Fruit fly (Drosophila melanogaster): ENCODE results near the gene CG31816.

The CG31816 gene

DNA sequence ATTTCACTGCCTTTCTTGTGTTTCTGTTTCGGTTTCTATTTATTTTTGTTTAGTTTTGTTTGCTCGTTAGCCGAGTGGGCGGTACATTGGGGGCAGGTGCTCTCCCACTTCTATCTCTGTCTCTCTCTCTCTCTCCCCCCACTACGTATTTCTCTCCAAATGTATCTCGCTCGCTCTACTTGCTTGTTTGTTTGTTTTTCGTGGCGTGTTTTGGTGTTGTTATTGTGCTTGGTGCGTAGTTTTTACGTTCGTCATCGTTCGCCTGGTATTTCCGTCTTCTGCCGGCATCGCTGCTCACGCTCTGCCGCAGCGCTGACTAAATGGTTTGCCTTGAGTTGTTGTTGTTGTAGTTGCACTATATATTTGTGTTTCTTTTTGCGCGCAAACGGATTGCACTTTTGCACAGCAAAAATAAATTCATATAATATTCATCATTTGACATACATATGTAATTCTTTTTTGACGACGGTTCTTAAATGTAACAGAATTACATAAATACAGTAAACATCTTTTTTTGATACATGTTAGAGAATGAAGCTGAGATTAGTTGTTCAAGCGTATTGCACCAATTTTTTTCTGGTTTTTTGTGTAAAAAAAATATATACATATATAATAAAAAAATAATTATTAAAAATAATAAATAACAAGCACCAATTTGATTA lies 8.0 kb upstream of the CG31816 start (continued):
- TF ChIP-seq CG6792 (GFP tag; optimal IDR thresholded peaks at IDR 0.05): no peak
- TF ChIP-seq acj6 (GFP tag; optimal IDR thresholded peaks at IDR 0.05): no peak
- TF ChIP-seq CG16779 (tag; optimal IDR thresholded peaks at IDR 0.05): peak; percentile 34
- TF ChIP-seq OdsH (GFP tag; optimal IDR thresholded peaks at IDR 0.05): no peak
- peak; percentile 56 for TF ChIP-seq Eip78C (GFP tag)
- TF ChIP-seq esn (GFP tag; optimal IDR thresholded peaks at IDR 0.05): no peak
- peak; percentile 47 for TF ChIP-seq CG32006 (GFP tag; optimal IDR thresholded peaks at IDR 0.05)
- TF ChIP-seq CG6276 (GFP tag; optimal IDR thresholded peaks at IDR 0.05): peak; percentile 51
- peak; percentile 100 for TF ChIP-seq fkh (GFP tag; optimal IDR thresholded peaks at IDR 0.05)
- peak; percentile 73 for TF ChIP-seq CG8119 (GFP tag; IDR thresholded peaks at IDR 0.05)

DNA sequence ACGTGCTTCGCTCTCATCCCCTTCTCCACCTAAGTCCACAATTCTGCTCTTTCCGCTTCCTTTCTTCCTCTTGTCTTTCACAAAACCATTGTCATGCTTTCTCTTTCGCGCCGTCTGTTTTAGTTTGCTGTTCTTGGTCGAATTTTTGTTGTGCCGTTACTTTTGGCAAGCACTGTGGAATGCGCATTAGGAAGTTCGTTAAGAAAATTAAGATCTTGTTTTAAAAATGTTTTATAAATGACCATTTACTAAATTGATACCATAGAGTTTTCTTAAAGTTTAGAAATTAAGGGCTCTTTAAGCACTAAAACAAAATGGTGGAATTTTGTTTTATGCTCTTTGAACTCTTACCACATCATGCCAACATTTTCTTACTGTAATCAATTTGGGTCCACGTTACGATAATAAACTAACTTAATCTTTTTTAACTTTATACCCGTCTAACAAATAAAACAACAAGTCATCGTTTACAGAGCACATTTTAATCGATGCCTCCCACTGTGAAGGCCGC lies 7.2 kb upstream of the CG31816 start:
- TF ChIP-seq CG3032 (tag; optimal IDR thresholded peaks at IDR 0.05): peak; percentile 7
- TF ChIP-seq Eip93F (GFP tag; optimal IDR thresholded peaks at IDR 0.05): peak; percentile 8
- TF ChIP-seq CG9139 (GFP tag; optimal IDR thresholded peaks at IDR 0.05): no peak
- TF ChIP-seq Gug (GFP tag; IDR thresholded peaks at IDR 0.05): peak; percentile 59
- TF ChIP-seq CG11902 (GFP tag; optimal IDR thresholded peaks at IDR 0.05): peak; percentile 33
- TF ChIP-seq CG11762 (GFP tag; optimal IDR thresholded peaks at IDR 0.05; ENCODE audit: insufficient read depth): peak; percentile 25
- peak; percentile 62 for TF ChIP-seq Hr4 (GFP tag; optimal IDR thresholded peaks at IDR 0.05)
- peak; percentile 93 for TF ChIP-seq svp (GFP tag)
- TF ChIP-seq CG32006 (GFP tag; optimal IDR thresholded peaks at IDR 0.05): peak; percentile 82
- TF ChIP-seq Eip75B (GFP tag; optimal IDR thresholded peaks at IDR 0.05): peak; percentile 74
- peak; percentile 80 for TF ChIP-seq Smox (GFP tag; optimal IDR thresholded peaks at IDR 0.05)
- peak; percentile 62; the same call in 2 of the 3 replicates for TF ChIP-seq CG8119 (GFP tag; IDR thresholded peaks at IDR 0.05)
- TF ChIP-seq achi (GFP tag; optimal IDR thresholded peaks at IDR 0.05): peak; percentile 63
- TF ChIP-seq vri (GFP tag; optimal IDR thresholded peaks at IDR 0.05): peak; percentile 10
- peak; percentile 31 for TF ChIP-seq Ets96B (tag; optimal IDR thresholded peaks at IDR 0.05)
- TF ChIP-seq CG10631 (GFP tag; optimal IDR thresholded peaks at IDR 0.05): peak; percentile 46
- peak; percentile 31 for TF ChIP-seq CG8632 (GFP tag; optimal IDR thresholded peaks at IDR 0.05)
- peak; percentile 85 for TF ChIP-seq Met (GFP tag; optimal IDR thresholded peaks at IDR 0.05)
- peak; percentile 94 for TF ChIP-seq Eip78C (GFP tag)
- peak; percentile 48; the same call in 1 of the 3 replicates for TF ChIP-seq eg (GFP tag; IDR thresholded peaks at IDR 0.05)
- no peak for TF ChIP-seq CG7368 (GFP tag; optimal IDR thresholded peaks at IDR 0.05)
- TF ChIP-seq topi (GFP tag; optimal IDR thresholded peaks at IDR 0.05): peak; percentile 85
- TF ChIP-seq CG6163 (GFP tag; IDR thresholded peaks at IDR 0.05): no peak; the same call in 1 of the 3 replicates
- TF ChIP-seq CG11294 (GFP tag; IDR thresholded peaks at IDR 0.05): peak; percentile 46; the same call in 1 of the 2 replicates
- no peak for TF ChIP-seq fd85E (GFP tag; optimal IDR thresholded peaks at IDR 0.05)
- TF ChIP-seq fkh (GFP tag; optimal IDR thresholded peaks at IDR 0.05): no peak
- peak in 1 of 2 experiments; percentile 16 for TF ChIP-seq salr (GFP tag; optimal IDR thresholded peaks at IDR 0.05)
- TF ChIP-seq pdm3 (GFP tag; optimal IDR thresholded peaks at IDR 0.05): peak; percentile 70
- peak; percentile 87 for TF ChIP-seq Hr39 (GFP tag; optimal IDR thresholded peaks at IDR 0.05)
- peak; percentile 60 for TF ChIP-seq CG15336 (GFP tag; IDR thresholded peaks at IDR 0.05)
- TF ChIP-seq ss (GFP tag; optimal IDR thresholded peaks at IDR 0.05): no peak
- TF ChIP-seq CG34406 (GFP tag; optimal IDR thresholded peaks at IDR 0.05): peak; percentile 30
- TF ChIP-seq OdsH (GFP tag; optimal IDR thresholded peaks at IDR 0.05): peak; percentile 69
- TF ChIP-seq fd59A (GFP tag; optimal IDR thresholded peaks at IDR 0.05): no peak
- TF ChIP-seq CG10669 (GFP tag; optimal IDR thresholded peaks at IDR 0.05): no peak
- peak; percentile 84 for TF ChIP-seq Sox102F (GFP tag; optimal IDR thresholded peaks at IDR 0.05)
- peak; percentile 5 for TF ChIP-seq Lpt (GFP tag; optimal IDR thresholded peaks at IDR 0.05)
- TF ChIP-seq CG6276 (GFP tag; optimal IDR thresholded peaks at IDR 0.05): peak; percentile 36
- TF ChIP-seq CG4318 (GFP tag; optimal IDR thresholded peaks at IDR 0.05): peak; percentile 64
- TF ChIP-seq Blimp-1 (GFP tag; optimal IDR thresholded peaks at IDR 0.05): peak; percentile 50
- TF ChIP-seq CG6854 (GFP tag; optimal IDR thresholded peaks at IDR 0.05): no peak
- no peak for TF ChIP-seq CG8319 (GFP tag; optimal IDR thresholded peaks at IDR 0.05)
- TF ChIP-seq Sox15 (GFP tag; optimal IDR thresholded peaks at IDR 0.05): peak; percentile 52
- TF ChIP-seq CG16779 (tag; optimal IDR thresholded peaks at IDR 0.05): no peak
- TF ChIP-seq dac (GFP tag; optimal IDR thresholded peaks at IDR 0.05): peak; percentile 31
